Worm (Caenorhabditis elegans): ENCODE measurements around the gene sri-46.
"Not testable (repeated sequence)": the region's sequence is repeated elsewhere in the genome, so short reads cannot be mapped to it uniquely, and the experiment has no call there.

The sri-46 gene

ce11 chrII:671025-671424 is at the start of gene sri-46:
sri-46 (minus strand) TSS chrII:671125.
- TF ChIP-seq dmd-4 (tag; optimal IDR thresholded peaks at IDR 0.05; ENCODE audit: borderline replicate concordance), result no peak
- TF ChIP-seq hlh-15 (tag; optimal IDR thresholded peaks at IDR 0.05), result no peak
- TF ChIP-seq eyg-1 (tag; optimal IDR thresholded peaks at IDR 0.05), result no peak
- TF ChIP-seq sdc-2 (tag; optimal IDR thresholded peaks at IDR 0.05), result no peak
- no peak for TF ChIP-seq K09A11.1 (tag; optimal IDR thresholded peaks at IDR 0.05; ENCODE audit: insufficient read depth)
- TF ChIP-seq pat-9 (tag; optimal IDR thresholded peaks at IDR 0.05), result no peak
- TF ChIP-seq hlh-8 (tag; optimal IDR thresholded peaks at IDR 0.05), result no peak

DNA sequence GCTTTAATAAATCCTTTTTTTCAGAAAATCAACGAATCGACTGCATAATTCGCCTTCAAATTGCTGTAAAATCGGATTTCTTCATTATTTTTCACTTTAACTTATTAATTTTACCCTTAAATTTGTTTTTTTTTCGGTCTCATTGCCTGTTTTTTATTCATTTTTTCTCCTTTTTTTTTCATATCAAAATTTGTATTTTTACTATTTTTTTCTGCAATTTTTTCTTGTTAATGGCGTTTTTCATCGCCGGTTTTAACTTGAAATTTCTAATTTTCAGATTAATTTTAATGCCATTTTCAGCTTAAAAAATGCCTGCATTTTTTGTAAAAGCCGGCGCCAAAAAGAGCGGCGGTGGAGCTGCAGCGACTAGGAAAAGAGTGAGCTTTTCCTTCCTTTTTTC is 38.2 kb upstream of the sri-46 start, which contains the start of gene T02H6.1:
T02H6.1 (plus strand) TSS at position 301 of the 400 bp plus-strand sequence.
- TF ChIP-seq pha-4 (tag; optimal IDR thresholded peaks at IDR 0.05) (no peak), tbx-7 (tag; optimal IDR thresholded peaks at IDR 0.05) (no peak), pag-3 (tag; optimal IDR thresholded peaks at IDR 0.05; ENCODE audit: borderline replicate concordance) (no peak), pat-9 (tag; optimal IDR thresholded peaks at IDR 0.05) (no peak), nfya-1 (tag; optimal IDR thresholded peaks at IDR 0.05) (no peak), elt-4 (tag; optimal IDR thresholded peaks at IDR 0.05) (no peak), unc-86 (tag; optimal IDR thresholded peaks at IDR 0.05) (no peak)

DNA sequence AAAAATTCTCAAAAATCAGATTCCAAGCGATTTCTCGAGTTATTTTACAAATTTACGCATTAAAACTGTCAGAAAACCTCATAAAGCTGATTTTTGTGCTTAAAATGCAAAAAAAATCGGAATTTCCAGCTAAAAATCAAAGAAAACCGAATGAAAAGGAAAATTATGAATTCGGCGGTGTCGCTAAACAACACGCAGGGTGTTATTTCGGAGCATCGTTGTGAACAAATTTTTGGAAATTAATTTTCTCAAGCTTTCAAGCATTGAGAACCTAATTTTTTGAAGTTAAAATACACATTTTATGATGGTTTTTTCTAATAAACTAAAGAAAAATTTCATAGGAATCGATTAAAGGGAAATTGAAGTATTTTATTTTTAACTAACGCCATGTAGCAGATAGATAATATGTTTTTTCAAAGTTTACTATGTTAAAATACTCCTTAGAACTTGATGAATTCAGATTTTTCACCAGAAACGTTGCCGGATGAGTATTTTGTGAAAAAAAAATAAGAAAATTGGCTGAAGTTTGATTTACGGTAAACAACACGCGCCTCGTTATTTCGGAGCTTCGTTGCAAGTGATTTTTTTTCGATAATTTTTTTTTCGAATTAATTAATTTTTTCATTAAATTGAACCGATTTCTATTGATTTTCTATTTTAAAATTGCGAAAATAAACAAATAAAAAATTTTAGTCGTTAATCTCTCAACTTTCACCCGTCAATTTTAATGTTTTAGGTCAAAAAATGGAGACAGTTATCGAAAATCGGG is 30.6 kb upstream of the sri-46 start, which contains the start of gene thoc-1:
thoc-1 (plus strand) TSS at position 737 of the 769 bp plus-strand sequence.
- no peak for TF ChIP-seq ceh-19 (GFP tag; optimal IDR thresholded peaks at IDR 0.05)
- no peak for TF ChIP-seq nhr-11 (tag; optimal IDR thresholded peaks at IDR 0.05)
- TF ChIP-seq eyg-1 (tag; optimal IDR thresholded peaks at IDR 0.05), result no peak
- no peak for TF ChIP-seq zip-5 (tag; optimal IDR thresholded peaks at IDR 0.05)
- no peak for TF ChIP-seq elt-4 (tag; optimal IDR thresholded peaks at IDR 0.05)
- TF ChIP-seq npax-4 (tag; optimal IDR thresholded peaks at IDR 0.05), result no peak
- no peak for TF ChIP-seq C38D4.7 (GFP tag; optimal IDR thresholded peaks at IDR 0.05)

DNA sequence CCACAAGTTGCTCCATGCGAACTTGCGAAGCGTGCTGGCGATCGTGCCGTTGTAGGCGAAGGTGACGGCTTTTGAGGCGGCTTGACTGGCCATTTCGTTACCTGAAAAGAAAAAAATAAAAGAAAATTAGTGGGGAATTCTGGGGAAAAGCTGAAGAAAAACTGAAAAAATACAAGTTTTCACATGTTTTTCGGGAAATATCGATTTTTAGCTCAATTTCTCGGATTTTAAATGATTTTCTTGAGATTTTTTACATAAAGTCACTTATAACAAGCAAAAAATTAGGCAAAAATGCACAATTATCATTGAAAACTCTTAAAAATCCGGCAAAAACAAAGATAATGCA is 30.1 kb upstream of the sri-46 start, which contains the start of gene T02H6.11:
T02H6.11 (minus strand) TSS at position 101 of the 346 bp plus-strand sequence.
- TF ChIP-seq ref-2 (tag; optimal IDR thresholded peaks at IDR 0.05) (no peak), che-1 (tag; optimal IDR thresholded peaks at IDR 0.05) (no peak), ceh-9 (tag; optimal IDR thresholded peaks at IDR 0.05) (no peak), rnt-1 (tag; optimal IDR thresholded peaks at IDR 0.05) (no peak), elt-2 (tag; optimal IDR thresholded peaks at IDR 0.05) (no peak), mec-3 (tag; optimal IDR thresholded peaks at IDR 0.05; ENCODE audit: borderline replicate concordance) (no peak), ceh-19 (GFP tag; optimal IDR thresholded peaks at IDR 0.05) (no peak), ceh-30 (tag; optimal IDR thresholded peaks at IDR 0.05) (no peak)

- TF ChIP-seq unc-3 (GFP tag; conservative IDR thresholded peaks at IDR 0.05), result 0 out of 2 replicates have a peak, but pooled peaks have one; percentile 8
- TF ChIP-seq unc-3 (tag; optimal IDR thresholded peaks at IDR 0.05), result not testable (repeated sequence)
Measured at ce11 chrII:695079-695478, 24.2 kb upstream of the sri-46 start.

DNA sequence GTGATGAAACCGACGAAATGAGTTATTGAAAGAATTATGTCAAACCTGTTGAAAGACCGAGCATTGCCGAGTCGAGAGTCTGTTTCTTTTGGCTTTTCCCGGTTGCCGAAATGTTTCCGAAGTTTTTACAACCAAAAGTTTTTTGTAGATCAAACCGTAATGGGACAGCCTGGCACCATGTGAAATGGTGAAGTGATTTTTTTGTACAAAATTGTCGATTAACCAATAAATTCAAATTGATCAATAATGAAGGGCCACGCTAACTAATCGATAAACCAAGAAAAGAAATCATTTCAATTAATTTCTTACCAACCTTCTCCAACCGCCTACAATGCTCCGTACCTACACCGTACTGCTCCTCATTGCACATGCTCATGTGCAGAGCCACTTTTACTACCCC is 20.6 kb upstream of the sri-46 start, which contains the start of gene T02H6.3:
T02H6.3 (plus strand) TSS at position 301 of the 400 bp plus-strand sequence.
- TF ChIP-seq unc-3 (GFP tag; conservative IDR thresholded peaks at IDR 0.05) (no peak), unc-3 (tag; optimal IDR thresholded peaks at IDR 0.05) (no peak), dmd-4 (tag; optimal IDR thresholded peaks at IDR 0.05; ENCODE audit: borderline replicate concordance) (no peak), ceh-19 (GFP tag; optimal IDR thresholded peaks at IDR 0.05) (no peak), hlh-6 (tag; optimal IDR thresholded peaks at IDR 0.05) (no peak), npax-4 (tag; optimal IDR thresholded peaks at IDR 0.05) (no peak), ceh-30 (tag; optimal IDR thresholded peaks at IDR 0.05) (no peak), ceh-24 (tag; optimal IDR thresholded peaks at IDR 0.05) (no peak), C08G9.2 (tag; optimal IDR thresholded peaks at IDR 0.05) (no peak), gmeb-2 (tag; optimal IDR thresholded peaks at IDR 0.05) (no peak), pax-1 (tag; optimal IDR thresholded peaks at IDR 0.05) (no peak), pat-9 (tag; optimal IDR thresholded peaks at IDR 0.05) (no peak), K09A11.1 (tag; optimal IDR thresholded peaks at IDR 0.05; ENCODE audit: insufficient read depth) (no peak), ceh-18 (tag; optimal IDR thresholded peaks at IDR 0.05) (no peak), nhr-232 (tag; optimal IDR thresholded peaks at IDR 0.05) (no peak), lin-11 (tag; optimal IDR thresholded peaks at IDR 0.05) (no peak), dve-1 (tag; optimal IDR thresholded peaks at IDR 0.05) (no peak), ceh-22 (tag; optimal IDR thresholded peaks at IDR 0.05) (no peak), pha-4 (tag; optimal IDR thresholded peaks at IDR 0.05) (no peak), elt-2 (tag; optimal IDR thresholded peaks at IDR 0.05) (no peak), ttx-3 (tag; optimal IDR thresholded peaks at IDR 0.05) (no peak)

All from whole organism, late embryonic.